Worm (Caenorhabditis elegans): ENCODE measurements around the gene acs-17.

DNA sequence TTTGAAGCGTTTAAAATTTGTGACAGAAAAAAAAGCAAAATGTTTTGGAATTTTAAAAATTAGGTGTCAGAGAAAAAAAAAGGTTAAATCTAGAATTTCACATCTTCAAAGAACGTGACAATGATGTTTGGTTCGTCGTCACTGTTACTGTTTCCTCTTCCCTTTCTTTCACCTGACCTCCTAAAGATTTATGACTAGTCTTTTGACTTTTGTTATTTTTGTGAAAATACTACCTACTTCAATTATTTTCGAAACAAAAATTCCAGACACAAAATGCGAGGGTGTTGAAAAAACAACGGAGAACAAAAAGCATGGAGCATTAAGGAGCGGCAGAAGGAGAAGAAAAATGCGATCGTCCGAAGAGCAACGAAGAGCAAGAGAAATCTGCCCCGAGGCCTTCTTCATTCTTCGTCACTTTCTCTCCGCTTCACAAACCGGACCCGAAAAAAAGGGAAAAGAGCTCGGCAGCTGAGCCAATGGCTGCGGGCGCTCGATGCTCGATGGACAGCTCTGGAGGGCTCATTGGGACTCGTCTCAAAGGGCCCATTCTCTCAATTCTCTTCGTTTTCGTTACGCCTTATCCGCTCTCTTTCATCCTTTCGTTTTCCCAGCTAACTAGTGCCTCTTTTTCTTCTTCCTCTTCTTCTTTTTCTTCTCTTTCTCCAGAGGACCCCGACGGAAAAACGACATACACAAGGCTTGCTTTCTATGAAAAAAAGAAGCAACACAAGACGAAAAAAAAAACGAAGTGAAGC is 32.1 kb upstream of the acs-17 start:
- no peak for TF ChIP-seq cog-1 (tag; optimal IDR thresholded peaks at IDR 0.05)
- no peak for TF ChIP-seq tab-1 (GFP tag; IDR thresholded peaks at IDR 0.05)
- no peak for TF ChIP-seq flt-1 (GFP tag; IDR thresholded peaks at IDR 0.05)
- TF ChIP-seq klf-2 (GFP tag; conservative IDR thresholded peaks at IDR 0.05), result no peak
- no peak for TF ChIP-seq ztf-23 (GFP tag; IDR thresholded peaks at IDR 0.05)
- no peak for TF ChIP-seq ztf-29 (GFP tag; IDR thresholded peaks at IDR 0.05)
- no peak for TF ChIP-seq ref-1 (GFP tag; conservative IDR thresholded peaks at IDR 0.05)

Data from whole organism, midembryonic.